Fruit fly (Drosophila melanogaster): ENCODE measurements around the gene Vps36.

Gene Vps36

DNA sequence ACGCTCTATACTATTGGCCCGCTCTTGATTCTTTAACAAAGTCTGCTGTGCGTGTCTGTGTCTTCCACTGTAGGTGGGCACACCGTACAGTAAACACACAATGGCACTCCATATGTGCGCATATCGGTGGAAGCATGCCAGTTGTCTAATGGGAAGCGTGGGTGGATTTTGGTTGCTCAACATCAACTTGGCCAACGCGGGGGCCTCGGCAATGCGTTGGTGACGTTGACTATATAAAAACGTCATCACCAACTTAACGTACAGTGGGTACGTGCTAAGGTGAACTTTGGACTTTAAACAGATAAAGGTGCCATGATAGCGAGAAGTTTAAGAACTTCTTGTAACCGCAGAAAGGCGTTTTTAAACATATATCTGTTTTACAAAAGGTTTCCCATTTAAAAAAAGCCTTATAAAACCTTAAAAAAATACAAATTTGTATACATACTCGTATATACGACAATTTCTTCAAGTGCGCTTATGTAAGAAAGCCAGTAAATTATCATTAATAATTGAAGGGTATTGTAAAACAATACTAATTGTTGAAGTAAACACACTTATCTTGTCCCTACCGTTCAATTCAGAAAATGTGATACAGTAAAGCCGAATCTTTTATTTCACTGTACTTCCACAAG, 33.2 kb downstream of the Vps36 start (continued):
- TF ChIP-seq sens (GFP tag) (peak; percentile 88), Ptx1 (GFP tag; IDR thresholded peaks at IDR 0.05) (peak; percentile 65), MBD-R2 (GFP tag; IDR thresholded peaks at IDR 0.05) (no peak), CG18764 (GFP tag; optimal IDR thresholded peaks at IDR 0.05) (peak; percentile 13), CG8290 (GFP tag; optimal IDR thresholded peaks at IDR 0.05) (no peak), CG8290 (tag; optimal IDR thresholded peaks at IDR 0.05) (peak in 1 of 2 experiments; percentile 42), CG31441 (GFP tag; IDR thresholded peaks at IDR 0.05) (peak; percentile 60; the same call in 1 of the 2 replicates), sug (tag; optimal IDR thresholded peaks at IDR 0.05) (peak; percentile 15), chinmo (GFP tag; IDR thresholded peaks at IDR 0.05; ENCODE audit: partially characterized antibody) (peak; percentile 64; the same call in 1 of the 4 replicates), Hsf (GFP tag; optimal IDR thresholded peaks at IDR 0.05) (peak; percentile 38), CG6854 (GFP tag; optimal IDR thresholded peaks at IDR 0.05) (peak; percentile 64), Hr51 (GFP tag; optimal IDR thresholded peaks at IDR 0.05) (peak in 1 of 2 experiments; percentile 69), sima (GFP tag; optimal IDR thresholded peaks at IDR 0.05) (no peak), ac (GFP tag; optimal IDR thresholded peaks at IDR 0.05) (no peak), CG18262 (tag; optimal IDR thresholded peaks at IDR 0.05) (peak; percentile 39), ems (GFP tag; optimal IDR thresholded peaks at IDR 0.05) (peak; percentile 25), CG9727 (GFP tag; optimal IDR thresholded peaks at IDR 0.05) (peak; percentile 62), CG6175 (GFP tag; IDR thresholded peaks at IDR 0.05) (0 out of 3 replicates have a peak, but pooled peaks have one; percentile 9), Dad (GFP tag; optimal IDR thresholded peaks at IDR 0.05) (no peak), CG13775 (GFP tag; optimal IDR thresholded peaks at IDR 0.05) (peak; percentile 43), Taf1 (GFP tag; IDR thresholded peaks at IDR 0.05) (no peak), tgo (GFP tag; IDR thresholded peaks at IDR 0.05) (no peak; the same call in 1 of the 3 replicates), Ssrp (tag; optimal IDR thresholded peaks at IDR 0.05) (peak; percentile 20), CG32532 (GFP tag; IDR thresholded peaks at IDR 0.05) (peak; percentile 52; the same call in 1 of the 2 replicates), esg (GFP tag; conservative IDR thresholded peaks at IDR 0.05) (peak; percentile 34), CG15479 (GFP tag; optimal IDR thresholded peaks at IDR 0.05) (no peak), YL-1 (GFP tag; optimal IDR thresholded peaks at IDR 0.05) (no peak), cg (GFP tag; optimal IDR thresholded peaks at IDR 0.05) (no peak), hth (optimal IDR thresholded peaks at IDR 0.05) (no peak), CG10274 (GFP tag; optimal IDR thresholded peaks at IDR 0.05) (peak; percentile 43), sens-2 (GFP tag; IDR thresholded peaks at IDR 0.05) (no peak), Lpt (GFP tag; optimal IDR thresholded peaks at IDR 0.05) (no peak), CG7987 (GFP tag; optimal IDR thresholded peaks at IDR 0.05) (no peak), CG6689 (GFP tag; IDR thresholded peaks at IDR 0.05) (peak; percentile 38), CG18011 (GFP tag; optimal IDR thresholded peaks at IDR 0.05) (peak; percentile 44), Ets65A (GFP tag) (peak; percentile 39), jing (GFP tag; optimal IDR thresholded peaks at IDR 0.05) (no peak), CG13296 (GFP tag; optimal IDR thresholded peaks at IDR 0.05) (peak; percentile 54), lola (GFP tag; optimal IDR thresholded peaks at IDR 0.05) (no peak), CG12659 (GFP tag; optimal IDR thresholded peaks at IDR 0.05) (peak; percentile 57), CG17361 (GFP tag; IDR thresholded peaks at IDR 0.05) (peak; percentile 67; the same call in 2 of the 3 replicates), Awh (GFP tag; IDR thresholded peaks at IDR 0.05) (0 out of 2 replicates have a peak, but pooled peaks have one; percentile 13), sim (GFP tag; IDR thresholded peaks at IDR 0.05) (no peak), vfl (GFP tag; optimal IDR thresholded peaks at IDR 0.05) (no peak), CG17912 (GFP tag; optimal IDR thresholded peaks at IDR 0.05) (no peak), Mad (GFP tag; optimal IDR thresholded peaks at IDR 0.05) (no peak), corto (GFP tag; optimal IDR thresholded peaks at IDR 0.05) (no peak), Fer3 (tag; optimal IDR thresholded peaks at IDR 0.05) (peak; percentile 27), gsb (GFP tag; IDR thresholded peaks at IDR 0.05) (0 out of 2 replicates have a peak, but pooled peaks have one; percentile 43), ara (GFP tag; IDR thresholded peaks at IDR 0.05) (no peak), CG14014 (GFP tag; IDR thresholded peaks at IDR 0.05) (0 out of 2 replicates have a peak, but pooled peaks have one; percentile 30)

Measured in whole organism, embryonic.